Worm (Caenorhabditis elegans) whole organism, late embryonic: ENCODE results near the gene nsph-4.1.

Source experiments
- C38D4.7 ChIP-seq: fragments of 200-800 bp; sonication (Bioruptor generic); optimal IDR thresholded peaks from 2 replicates; lab custom pipeline; 2018; ENCODE audit warnings: mild to moderate bottlenecking, missing genetic modification characterization, moderate library complexity, missing compliant biosample characterization
- F13H6.1 ChIP-seq: sonication (generic microtip); optimal IDR thresholded peaks from 2 replicates; lab custom pipeline; 2016; ENCODE audit warnings: missing genetic modification characterization, missing compliant biosample characterization
- T23F11.4 ChIP-seq: fragments of 200-800 bp; sonication (Bioruptor generic); optimal IDR thresholded peaks from 2 replicates; lab custom pipeline; 2018; ENCODE audit warnings: mild to moderate bottlenecking, missing genetic modification characterization, missing compliant biosample characterization
- Y22D7AL.16 ChIP-seq: sonication (generic microtip); optimal IDR thresholded peaks from 2 replicates; lab custom pipeline; 2016; ENCODE audit warnings: missing genetic modification characterization, missing compliant biosample characterization
- ama-1 ChIP-seq: fragments of 150-350 bp; optimal IDR thresholded peaks from 2 replicates; lab custom pipeline; 2014
- ceh-14 ChIP-seq: sonication (generic microtip); optimal IDR thresholded peaks from 2 replicates; lab custom pipeline; 2016; ENCODE audit warnings: missing genotype, missing genetic modification characterization, missing compliant biosample characterization
- ceh-18 ChIP-seq: sonication (generic microtip); optimal IDR thresholded peaks from 2 replicates; lab custom pipeline; 2016; ENCODE audit warnings: missing genetic modification characterization, missing compliant biosample characterization
- ceh-19 ChIP-seq: fragments of 200-800 bp; sonication (Bioruptor generic); optimal IDR thresholded peaks from 2 replicates; lab custom pipeline; 2018; ENCODE audit warnings: mild to moderate bottlenecking, missing genetic modification characterization, missing compliant biosample characterization
- ceh-22 ChIP-seq: sonication (generic microtip); optimal IDR thresholded peaks from 2 replicates; lab custom pipeline; 2017; ENCODE audit warnings: missing biosample characterization, missing genetic modification characterization
- ceh-24 ChIP-seq: sonication (generic microtip); optimal IDR thresholded peaks from 2 replicates; lab custom pipeline; 2016; ENCODE audit warnings: mild to moderate bottlenecking, missing genetic modification characterization, missing compliant biosample characterization
- ceh-31 ChIP-seq: sonication (generic microtip); optimal IDR thresholded peaks from 2 replicates; lab custom pipeline; 2016; ENCODE audit warnings: missing genetic modification characterization, missing compliant biosample characterization
- ceh-34 ChIP-seq: sonication (generic microtip); optimal IDR thresholded peaks from 2 replicates; lab custom pipeline; 2016; ENCODE audit warnings: mild to moderate bottlenecking, missing genetic modification characterization, missing compliant biosample characterization
- ceh-48 ChIP-seq: sonication (generic microtip); optimal IDR thresholded peaks from 2 replicates; lab custom pipeline; 2016; ENCODE audit warnings: missing genetic modification characterization, inconsistent platforms, missing compliant biosample characterization
- ceh-6 ChIP-seq: fragments of 200-800 bp; sonication (Bioruptor generic); optimal IDR thresholded peaks from 2 replicates; lab custom pipeline; 2018; ENCODE audit warnings: mild to moderate bottlenecking, missing genetic modification characterization, missing compliant biosample characterization
- che-1 ChIP-seq: sonication (generic microtip); optimal IDR thresholded peaks from 2 replicates; lab custom pipeline; 2016; ENCODE audit warnings: mild to moderate bottlenecking, missing genetic modification characterization, missing compliant biosample characterization
- dmd-4 ChIP-seq: sonication (generic microtip); optimal IDR thresholded peaks from 2 replicates; lab custom pipeline; 2016; ENCODE audit warnings: borderline replicate concordance, missing genetic modification characterization, missing compliant biosample characterization
- elt-2 ChIP-seq: sonication (generic microtip); optimal IDR thresholded peaks from 2 replicates; lab custom pipeline; 2016; ENCODE audit warnings: missing genetic modification reagents, missing genetic modification characterization, missing compliant biosample characterization
- ets-4 ChIP-seq: sonication (generic microtip); optimal IDR thresholded peaks from 2 replicates; lab custom pipeline; 2016; ENCODE audit warnings: missing genetic modification characterization, missing compliant biosample characterization
- gmeb-2 ChIP-seq: sonication (generic microtip); optimal IDR thresholded peaks from 2 replicates; lab custom pipeline; 2016; ENCODE audit warnings: missing genetic modification characterization, inconsistent platforms, missing compliant biosample characterization
- hlh-15 ChIP-seq: sonication (generic microtip); optimal IDR thresholded peaks from 2 replicates; lab custom pipeline; 2016; ENCODE audit warnings: missing genetic modification characterization, missing compliant biosample characterization
- hlh-8 ChIP-seq: sonication (generic microtip); optimal IDR thresholded peaks from 2 replicates; lab custom pipeline; 2016; ENCODE audit warnings: missing genotype, missing genetic modification characterization, missing compliant biosample characterization
- lin-11 ChIP-seq: fragments of 200-800 bp; sonication (Bioruptor generic); optimal IDR thresholded peaks from 2 replicates; lab custom pipeline; 2018; ENCODE audit warnings: mild to moderate bottlenecking, missing genetic modification characterization, missing compliant biosample characterization
- madf-2 ChIP-seq: sonication (generic microtip); optimal IDR thresholded peaks from 2 replicates; lab custom pipeline; 2017; ENCODE audit warnings: missing genetic modification characterization, missing compliant biosample characterization
- nfya-1 ChIP-seq: sonication (generic microtip); optimal IDR thresholded peaks from 2 replicates; lab custom pipeline; 2017; ENCODE audit warnings: missing genetic modification characterization, mild to moderate bottlenecking, missing compliant biosample characterization, antibody characterized with exemption, moderate library complexity
- npax-4 ChIP-seq: sonication (generic microtip); optimal IDR thresholded peaks from 2 replicates; lab custom pipeline; 2016; ENCODE audit warnings: missing genetic modification characterization, missing compliant biosample characterization
- odd-2 ChIP-seq: sonication (generic microtip); optimal IDR thresholded peaks from 2 replicates; lab custom pipeline; 2017; ENCODE audit warnings: antibody characterized with exemption, mild to moderate bottlenecking, missing genetic modification characterization, missing compliant biosample characterization
- pax-1 ChIP-seq: fragments of 150-350 bp; optimal IDR thresholded peaks from 2 replicates; lab custom pipeline; 2014; ENCODE audit warnings: missing biosample characterization, missing genetic modification characterization
- pha-2 ChIP-seq: sonication (generic microtip); optimal IDR thresholded peaks from 2 replicates; lab custom pipeline; 2017; ENCODE audit warnings: mild to moderate bottlenecking, missing genetic modification characterization, missing compliant biosample characterization
- sox-2 ChIP-seq: fragments of 200-800 bp; sonication (Bioruptor generic); IDR thresholded peaks from 2 replicates; pipeline ENCODE4 v1.3.6; 2022; ENCODE audit warnings: missing genetic modification reagents, missing genetic modification characterization, missing compliant biosample characterization
- tbx-2 ChIP-seq: sonication (generic microtip); optimal IDR thresholded peaks from 2 replicates; lab custom pipeline; 2016; ENCODE audit warnings: missing genetic modification characterization, missing compliant biosample characterization
- tbx-7 ChIP-seq: sonication (generic microtip); optimal IDR thresholded peaks from 2 replicates; lab custom pipeline; 2016; ENCODE audit warnings: missing genotype, missing genetic modification characterization, missing compliant biosample characterization
- unc-3 ChIP-seq, 2 experiments: fragments of 200-800 bp in 1 of 2; sonication (Bioruptor generic) in 1 of 2; sonication (generic microtip) in 1 of 2; conservative IDR thresholded peaks in 1 of 2; optimal IDR thresholded peaks in 1 of 2; 2 replicates each; pipeline versions ENCODE4 v1.3.6 to Lab custom; 2016 to 2022; ENCODE audit warnings: missing compliant biosample characterization in 2 of 2, missing genetic modification characterization in 2 of 2, missing genetic modification reagents in 1 of 2
- unc-42 ChIP-seq: sonication (generic microtip); optimal IDR thresholded peaks from 2 replicates; lab custom pipeline; 2016; ENCODE audit warnings: missing genotype, missing genetic modification characterization, missing compliant biosample characterization
- unc-55 ChIP-seq: sonication (generic microtip); optimal IDR thresholded peaks from 2 replicates; lab custom pipeline; 2017; ENCODE audit warnings: missing biosample characterization, missing genetic modification reagents, missing genetic modification characterization
- ztf-16 ChIP-seq: sonication (generic microtip); optimal IDR thresholded peaks from 2 replicates; lab custom pipeline; 2017; ENCODE audit warnings: missing genetic modification characterization, missing compliant biosample characterization

nsph-4.1 gene

ce11 chrIV:5204573-5204972 is 22.1 kb upstream of the nsph-4.1 start, which contains the start of gene tni-4:
TSS of gene tni-4 (plus strand) at chrIV:5204591.
- TF ChIP-seq nfya-1 (tag; lab: Kevin White, UChicago) (no peak), ama-1 (lab: Kevin White, UChicago) (no peak), F13H6.1 (no peak), unc-42 (no peak), pax-1 (tag; lab: Kevin White, UChicago) (no peak), unc-3 (GFP tag; conservative IDR thresholded peaks at IDR 0.05; lab: Robert Waterston, UW) (no peak), unc-3 (tag; optimal IDR thresholded peaks at IDR 0.05; lab: Kevin White, UChicago) (no peak), pha-2 (tag; lab: Kevin White, UChicago) (no peak), ets-4 (no peak), ztf-16 (tag; lab: Kevin White, UChicago) (no peak), hlh-8 (tag; lab: Kevin White, UChicago) (no peak), ceh-31 (tag; lab: Kevin White, UChicago) (no peak), lin-11 (tag; lab: Kevin White, UChicago) (no peak), npax-4 (tag; lab: Kevin White, UChicago) (no peak), C38D4.7 (GFP tag; lab: Kevin White, UChicago) (no peak), ceh-24 (tag; lab: Kevin White, UChicago) (no peak), hlh-15 (tag; lab: Kevin White, UChicago) (no peak), ceh-19 (GFP tag; lab: Kevin White, UChicago) (no peak), tbx-7 (tag; lab: Kevin White, UChicago) (no peak), ceh-6 (GFP tag; lab: Kevin White, UChicago) (no peak)

- TF ChIP-seq sox-2 (GFP tag; lab: Robert Waterston, UW): no peak
- no peak for TF ChIP-seq Y22D7AL.16 (tag; lab: Kevin White, UChicago)
- TF ChIP-seq gmeb-2 (tag; lab: Kevin White, UChicago): no peak
- no peak for TF ChIP-seq dmd-4 (tag; lab: Kevin White, UChicago)
- no peak for TF ChIP-seq tbx-7 (tag; lab: Kevin White, UChicago)
- no peak for TF ChIP-seq unc-3 (GFP tag; conservative IDR thresholded peaks at IDR 0.05; lab: Robert Waterston, UW)
- TF ChIP-seq unc-3 (tag; optimal IDR thresholded peaks at IDR 0.05; lab: Kevin White, UChicago): no peak
Observed at ce11 chrIV:5206716-5207115, 19.9 kb upstream of the nsph-4.1 start.

- TF ChIP-seq madf-2 (peak; percentile 17), unc-3 (GFP tag; conservative IDR thresholded peaks at IDR 0.05; lab: Robert Waterston, UW) (0 out of 2 replicates have a peak, but pooled peaks have one; percentile 35), unc-3 (tag; optimal IDR thresholded peaks at IDR 0.05; lab: Kevin White, UChicago) (no peak), ceh-14 (tag; lab: Kevin White, UChicago) (peak; percentile 6), T23F11.4 (GFP tag; lab: Kevin White, UChicago) (no peak), ztf-16 (tag; lab: Kevin White, UChicago) (peak; percentile 12), tbx-2 (tag; lab: Kevin White, UChicago) (peak; percentile 71), che-1 (tag; lab: Kevin White, UChicago) (peak; percentile 30), unc-55 (GFP tag; lab: Kevin White, UChicago) (peak; percentile 55), elt-2 (tag; lab: Kevin White, UChicago) (peak; percentile 33), ceh-22 (tag; lab: Kevin White, UChicago) (no peak), odd-2 (tag; lab: Kevin White, UChicago) (no peak), ceh-34 (peak; percentile 63), ceh-18 (tag; lab: Kevin White, UChicago) (peak; percentile 59), nfya-1 (tag; lab: Kevin White, UChicago) (peak; percentile 54), ceh-31 (tag; lab: Kevin White, UChicago) (peak; percentile 54), unc-42 (peak; percentile 73), ceh-48 (peak; percentile 32), hlh-8 (tag; lab: Kevin White, UChicago) (no peak)
- TF ChIP-seq, all 69 proteins: peak for 14
Observed at ce11 chrIV:5209390-5209789, 17.3 kb upstream of the nsph-4.1 start, which contains the start of the genes Y59E9AL.36 and nbet-1. TSS of gene Y59E9AL.36 (minus strand) at chrIV:5209481. TSS of gene nbet-1 (plus strand) at chrIV:5209501.

- no peak for TF ChIP-seq ets-4
Observed at ce11 chrIV:5210606-5211005, 16.0 kb upstream of the nsph-4.1 start.
